Worm (Caenorhabditis elegans) whole organism, mixed stage, embryonic: ENCODE data around the gene vps-18.

ENCODE experiments used
- bed-3 ChIP-seq: fragments of 200-800 bp; sonication (Bioruptor generic); optimal IDR thresholded peaks from 3 replicates; lab custom pipeline; 2018; ENCODE audit warnings: mild to moderate bottlenecking, missing genetic modification characterization, moderate library complexity, missing compliant biosample characterization
- blmp-1 ChIP-seq: fragments of 150-350 bp; optimal IDR thresholded peaks from 2 replicates; lab custom pipeline; 2014; ENCODE audit warnings: missing biosample characterization, missing genetic modification characterization
- ceh-39 ChIP-seq: fragments of 150-350 bp; optimal IDR thresholded peaks from 2 replicates; lab custom pipeline; 2014; ENCODE audit warnings: missing biosample characterization, missing genetic modification characterization
- ceh-43 ChIP-seq: fragments of 200-800 bp; sonication (Bioruptor generic); optimal IDR thresholded peaks from 2 replicates; lab custom pipeline; 2018; ENCODE audit warnings: mild to moderate bottlenecking, missing genetic modification characterization, moderate library complexity, missing compliant biosample characterization
- ceh-83 ChIP-seq: fragments of 200-800 bp; sonication (Bioruptor generic); optimal IDR thresholded peaks from 2 replicates; lab custom pipeline; 2018; ENCODE audit warnings: mild to moderate bottlenecking, missing genetic modification characterization, missing compliant biosample characterization
- ces-1 ChIP-seq: fragments of 150-350 bp; optimal IDR thresholded peaks from 2 replicates; lab custom pipeline; 2014; ENCODE audit warnings: missing biosample characterization, missing genetic modification reagents, missing genetic modification characterization
- cnd-1 ChIP-seq: fragments of 200-800 bp; sonication (Bioruptor generic); optimal IDR thresholded peaks from 2 replicates; lab custom pipeline; 2018; ENCODE audit warnings: mild to moderate bottlenecking, missing genetic modification characterization, missing compliant biosample characterization
- drap-1 ChIP-seq: fragments of 200-800 bp; sonication (Bioruptor generic); optimal IDR thresholded peaks from 3 replicates; lab custom pipeline; 2018; ENCODE audit warnings: mild to moderate bottlenecking, missing genetic modification characterization, missing compliant biosample characterization
- elt-1 ChIP-seq: sonication (generic microtip); optimal IDR thresholded peaks from 2 replicates; lab custom pipeline; 2017; ENCODE audit warnings: missing genetic modification characterization, mild to moderate bottlenecking, missing compliant biosample characterization, antibody characterized with exemption, moderate library complexity, borderline replicate concordance; ENCODE audit not compliant: insufficient read depth
- elt-3 ChIP-seq: fragments of 150-350 bp; optimal IDR thresholded peaks from 2 replicates; lab custom pipeline; 2014; ENCODE audit warnings: missing biosample characterization, missing genetic modification characterization
- flh-1 ChIP-seq: fragments of 200-800 bp; sonication (Bioruptor generic); optimal IDR thresholded peaks from 2 replicates; lab custom pipeline; 2018; ENCODE audit warnings: mild to moderate bottlenecking, missing genetic modification characterization, moderate library complexity, missing compliant biosample characterization
- ham-2 ChIP-seq: fragments of 200-800 bp; sonication (Bioruptor generic); optimal IDR thresholded peaks from 2 replicates; lab custom pipeline; 2018; ENCODE audit warnings: mild to moderate bottlenecking, missing genetic modification characterization, missing compliant biosample characterization
- hlh-1 ChIP-seq: fragments of 150-350 bp; optimal IDR thresholded peaks from 2 replicates; lab custom pipeline; 2014; ENCODE audit warnings: missing biosample characterization, missing genetic modification reagents, missing genetic modification characterization
- lin-13 ChIP-seq: fragments of 150-350 bp; optimal IDR thresholded peaks from 2 replicates; lab custom pipeline; 2014; ENCODE audit warnings: missing biosample characterization, missing genetic modification characterization
- lin-32 ChIP-seq: fragments of 200-800 bp; sonication (Bioruptor generic); optimal IDR thresholded peaks from 2 replicates; lab custom pipeline; 2018; ENCODE audit warnings: mild to moderate bottlenecking, missing genetic modification characterization, missing compliant biosample characterization
- lsy-2 ChIP-seq: fragments of 150-350 bp; optimal IDR thresholded peaks from 2 replicates; lab custom pipeline; 2014; ENCODE audit warnings: missing biosample characterization, missing genetic modification characterization
- mab-5 ChIP-seq: fragments of 150-350 bp; optimal IDR thresholded peaks from 2 replicates; lab custom pipeline; 2014; ENCODE audit warnings: missing biosample characterization, missing genetic modification characterization
- mls-2 ChIP-seq: sonication (generic microtip); optimal IDR thresholded peaks from 2 replicates; lab custom pipeline; 2016; ENCODE audit warnings: mild to moderate bottlenecking, missing genetic modification characterization, moderate library complexity, missing compliant biosample characterization
- nhr-12 ChIP-seq: fragments of 150-350 bp; optimal IDR thresholded peaks from 2 replicates; lab custom pipeline; 2014; ENCODE audit warnings: missing biosample characterization, missing genetic modification characterization
- nhr-2 ChIP-seq: fragments of 150-350 bp; optimal IDR thresholded peaks from 2 replicates; lab custom pipeline; 2014; ENCODE audit warnings: missing biosample characterization, missing genetic modification characterization
- nhr-237 ChIP-seq: fragments of 150-350 bp; optimal IDR thresholded peaks from 2 replicates; lab custom pipeline; 2014; ENCODE audit warnings: missing biosample characterization, missing genetic modification characterization
- nhr-28 ChIP-seq: fragments of 150-350 bp; optimal IDR thresholded peaks from 2 replicates; lab custom pipeline; 2014; ENCODE audit warnings: missing biosample characterization, missing genetic modification characterization
- nhr-76 ChIP-seq: sonication (generic microtip); optimal IDR thresholded peaks from 2 replicates; lab custom pipeline; 2017; ENCODE audit warnings: missing biosample characterization, missing genetic modification characterization
- pha-4 ChIP-seq: fragments of 150-350 bp; optimal IDR thresholded peaks from 2 replicates; lab custom pipeline; 2018; ENCODE audit warnings: missing biosample characterization, missing genetic modification reagents, missing genetic modification characterization
- sem-2 ChIP-seq: fragments of 200-800 bp; sonication (Bioruptor generic); optimal IDR thresholded peaks from 2 replicates; lab custom pipeline; 2018; ENCODE audit warnings: mild to moderate bottlenecking, missing genetic modification characterization, missing compliant biosample characterization
- snpc-4 ChIP-seq: fragments of 150-350 bp; optimal IDR thresholded peaks from 2 replicates; lab custom pipeline; 2014; ENCODE audit warnings: missing biosample characterization, missing genetic modification characterization
- sptf-1 ChIP-seq: sonication (generic microtip); optimal IDR thresholded peaks from 2 replicates; lab custom pipeline; 2017; ENCODE audit warnings: mild to moderate bottlenecking, missing genetic modification characterization, moderate library complexity, missing compliant biosample characterization
- tbx-8 ChIP-seq: fragments of 200-800 bp; sonication (Bioruptor generic); optimal IDR thresholded peaks from 2 replicates; lab custom pipeline; 2018; ENCODE audit warnings: mild to moderate bottlenecking, missing genetic modification characterization, moderate library complexity, missing compliant biosample characterization
- unc-120 ChIP-seq: sonication (generic microtip); optimal IDR thresholded peaks from 2 replicates; lab custom pipeline; 2017; ENCODE audit warnings: missing genetic modification characterization, missing compliant biosample characterization; ENCODE audit not compliant: poor library complexity, severe bottlenecking
- unc-39 ChIP-seq: fragments of 150-350 bp; optimal IDR thresholded peaks from 2 replicates; lab custom pipeline; 2014; ENCODE audit warnings: missing biosample characterization, missing genetic modification characterization
- unc-62 ChIP-seq: fragments of 150-350 bp; optimal IDR thresholded peaks from 2 replicates; lab custom pipeline; 2014; ENCODE audit warnings: missing biosample characterization, missing genetic modification reagents, missing genetic modification characterization
- zip-8 ChIP-seq: fragments of 150-350 bp; optimal IDR thresholded peaks from 2 replicates; lab custom pipeline; 2014; ENCODE audit warnings: missing biosample characterization, missing genetic modification characterization
- ztf-11 ChIP-seq: fragments of 150-350 bp; optimal IDR thresholded peaks from 2 replicates; lab custom pipeline; 2014; ENCODE audit warnings: missing biosample characterization, missing genetic modification characterization

Gene vps-18

ce11 chrII:4433146-4433545 is 27.8 kb upstream of the vps-18 start, which contains the start of gene nhr-109:
Gene nhr-109, plus strand, starts transcription at chrII:4433367.
- no peak for TF ChIP-seq unc-39 (tag; lab: Kevin White, UChicago)
- TF ChIP-seq nhr-28 (tag; lab: Kevin White, UChicago) = no peak
- no peak for TF ChIP-seq ztf-11 (tag; lab: Kevin White, UChicago)
- TF ChIP-seq sem-2 = no peak
- no peak for TF ChIP-seq bed-3 (GFP tag; lab: Kevin White, UChicago)
- TF ChIP-seq elt-1 = no peak
- no peak for TF ChIP-seq blmp-1 (tag; lab: Kevin White, UChicago)
- no peak for TF ChIP-seq nhr-237
- no peak for TF ChIP-seq ceh-83
- no peak for TF ChIP-seq drap-1
- no peak for TF ChIP-seq nhr-2 (tag; lab: Kevin White, UChicago)
- TF ChIP-seq mab-5 (tag; lab: Kevin White, UChicago) = no peak
- no peak for TF ChIP-seq nhr-76 (tag; lab: Kevin White, UChicago)
- TF ChIP-seq unc-120 = no peak
- no peak for TF ChIP-seq ham-2
- TF ChIP-seq snpc-4 = no peak
- TF ChIP-seq zip-8 (tag; lab: Kevin White, UChicago) = no peak
- TF ChIP-seq lin-32 (GFP tag; lab: Kevin White, UChicago) = no peak
- no peak for TF ChIP-seq nhr-12 (tag; lab: Kevin White, UChicago)
- no peak for TF ChIP-seq hlh-1 (tag; lab: Kevin White, UChicago)

DNA sequence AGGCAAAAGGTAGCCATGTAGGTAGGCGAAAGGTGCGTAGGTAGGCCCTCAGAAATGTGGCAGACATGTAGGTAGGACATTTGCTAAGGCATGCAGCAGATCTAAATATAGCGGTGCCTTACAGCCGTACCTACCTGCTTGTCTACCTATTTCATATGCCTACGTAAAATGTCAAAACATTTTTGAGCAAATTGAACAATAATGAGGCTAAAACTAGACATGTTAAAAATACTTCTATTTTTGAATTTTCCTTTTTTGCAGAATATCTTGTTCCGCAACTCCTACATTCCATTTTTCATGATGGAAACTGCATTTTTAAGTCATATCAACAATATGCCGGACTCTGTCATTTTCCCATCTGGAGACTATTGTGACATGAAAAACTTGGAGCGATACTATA is 26.7 kb upstream of the vps-18 start:
- TF ChIP-seq tbx-8 (GFP tag; lab: Kevin White, UChicago) = no peak
- TF ChIP-seq hlh-1 (tag; lab: Kevin White, UChicago) = no peak
- TF ChIP-seq nhr-2 (tag; lab: Kevin White, UChicago) = no peak
- TF ChIP-seq lsy-2 (tag; lab: Kevin White, UChicago) = no peak
- TF ChIP-seq ceh-39 = no peak
- TF ChIP-seq elt-1 = no peak
- no peak for TF ChIP-seq ham-2
- no peak for TF ChIP-seq ces-1 (GFP tag; lab: Kevin White, UChicago)
- no peak for TF ChIP-seq ceh-83
- TF ChIP-seq unc-62 (GFP tag; lab: Kevin White, UChicago) = no peak
- TF ChIP-seq unc-39 (tag; lab: Kevin White, UChicago) = no peak
- TF ChIP-seq cnd-1 (tag; lab: Kevin White, UChicago) = no peak
- TF ChIP-seq mab-5 (tag; lab: Kevin White, UChicago) = no peak
- TF ChIP-seq bed-3 (GFP tag; lab: Kevin White, UChicago) = no peak
- no peak for TF ChIP-seq unc-120
- TF ChIP-seq blmp-1 (tag; lab: Kevin White, UChicago) = no peak
- TF ChIP-seq lin-32 (GFP tag; lab: Kevin White, UChicago) = no peak
- no peak for TF ChIP-seq elt-3 (tag; lab: Kevin White, UChicago)
- TF ChIP-seq pha-4 = no peak
- TF ChIP-seq flh-1 (GFP tag; lab: Kevin White, UChicago) = no peak
- TF ChIP-seq, all 35 proteins: peak for 0

- TF ChIP-seq lin-13 (tag; lab: Kevin White, UChicago) (no peak), ceh-43 (GFP tag; lab: Kevin White, UChicago) (no peak), sem-2 (no peak), unc-62 (GFP tag; lab: Kevin White, UChicago) (no peak), ham-2 (no peak), tbx-8 (GFP tag; lab: Kevin White, UChicago) (no peak), ztf-11 (tag; lab: Kevin White, UChicago) (no peak), mab-5 (tag; lab: Kevin White, UChicago) (no peak), ces-1 (GFP tag; lab: Kevin White, UChicago) (no peak), zip-8 (tag; lab: Kevin White, UChicago) (no peak)
Observed at ce11 chrII:4435134-4435533, 25.8 kb upstream of the vps-18 start, which contains the start of gene nhr-273. Gene nhr-273, plus strand, starts transcription at chrII:4435300.

ce11 chrII:4438601-4439000 is 22.3 kb upstream of the vps-18 start, which contains the start of gene nhr-16:
Gene nhr-16, plus strand, starts transcription at chrII:4438805.
- no peak for TF ChIP-seq nhr-12 (tag; lab: Kevin White, UChicago)
- TF ChIP-seq sptf-1 = no peak
- TF ChIP-seq pha-4 = no peak
- TF ChIP-seq elt-1 = no peak
- no peak for TF ChIP-seq mls-2 (tag; lab: Kevin White, UChicago)
- TF ChIP-seq ceh-83 = no peak
- no peak for TF ChIP-seq ces-1 (GFP tag; lab: Kevin White, UChicago)
